Fruit fly (Drosophila melanogaster) whole organism, embryonic: ENCODE data around the gene CG7564.

Experiments
- Adf1 ChIP-seq: fragments of 200-800 bp; sonication (Bioruptor generic); IDR thresholded peaks from 2 replicates; pipeline ENCODE4 v1.3.6; 2022; ENCODE audit warnings: missing biosample characterization, missing genetic modification characterization
- Awh ChIP-seq: fragments of 200-800 bp; sonication (Bioruptor generic); IDR thresholded peaks from 2 replicates; pipeline ENCODE4, ENCODE4 v1.3.6; 2022; ENCODE audit warnings: missing biosample characterization, missing genetic modification characterization
- BEAF-32 ChIP-seq: fragments of 200-800 bp; sonication (Bioruptor generic); optimal IDR thresholded peaks from 3 replicates; lab custom pipeline; 2017; ENCODE audit warnings: missing biosample characterization, missing genetic modification characterization, mild to moderate bottlenecking, moderate library complexity, missing genetic modification reagents
- Bgb ChIP-seq: fragments of 200-800 bp; sonication (Bioruptor generic); IDR thresholded peaks from 2 replicates; pipeline ENCODE4 v1.3.6; 2022; ENCODE audit warnings: missing biosample characterization, missing genetic modification characterization; ENCODE audit not compliant: partially characterized antibody
- CG10209 ChIP-seq: fragments of 200-800 bp; sonication (Bioruptor generic); optimal IDR thresholded peaks from 3 replicates; lab custom pipeline; 2017; ENCODE audit warnings: missing biosample characterization, mild to moderate bottlenecking, missing genetic modification characterization, missing genetic modification reagents
- CG10543 ChIP-seq: fragments of 200-800 bp; sonication (Bioruptor generic); optimal IDR thresholded peaks from 3 replicates; lab custom pipeline; 2017; ENCODE audit warnings: missing biosample characterization, mild to moderate bottlenecking, missing genetic modification characterization, moderate library complexity
- CG11247 ChIP-seq: fragments of 200-800 bp; sonication (Bioruptor generic); IDR thresholded peaks from 2 replicates; pipeline ENCODE4 v1.3.6; 2022; ENCODE audit warnings: missing biosample characterization, missing genetic modification characterization
- CG11504 ChIP-seq: fragments of 200-800 bp; sonication (Bioruptor generic); optimal IDR thresholded peaks from 3 replicates; lab custom pipeline; 2019; ENCODE audit warnings: missing biosample characterization, mild to moderate bottlenecking, missing genetic modification characterization, moderate library complexity
- CG13296 ChIP-seq: fragments of 200-800 bp; sonication (Bioruptor generic); optimal IDR thresholded peaks from 3 replicates; lab custom pipeline; 2018; ENCODE audit warnings: missing biosample characterization, mild to moderate bottlenecking, missing genetic modification characterization
- CG1792 ChIP-seq: fragments of 200-800 bp; sonication (Bioruptor generic); optimal IDR thresholded peaks from 2 replicates; lab custom pipeline; 2016; ENCODE audit warnings: missing biosample characterization, missing genetic modification characterization
- CG18599 ChIP-seq: fragments of 200-800 bp; sonication (Bioruptor generic); optimal IDR thresholded peaks from 3 replicates; lab custom pipeline; 2017; ENCODE audit warnings: missing biosample characterization, missing genetic modification characterization, mild to moderate bottlenecking, moderate library complexity, missing genetic modification reagents
- CG2678 ChIP-seq: fragments of 200-800 bp; sonication (Bioruptor generic); optimal IDR thresholded peaks from 3 replicates; lab custom pipeline; 2019; ENCODE audit warnings: missing biosample characterization, mild to moderate bottlenecking, missing genetic modification characterization, moderate library complexity
- CG31365 ChIP-seq: fragments of 200-800 bp; sonication (Bioruptor generic); optimal IDR thresholded peaks from 2 replicates; lab custom pipeline; 2018; ENCODE audit warnings: missing biosample characterization, mild to moderate bottlenecking, missing genetic modification characterization
- CG34422 ChIP-seq: fragments of 200-800 bp; sonication (Bioruptor generic); IDR thresholded peaks from 3 replicates; pipeline ENCODE4 v1.3.6; 2022; ENCODE audit warnings: missing biosample characterization, missing genetic modification characterization
- CG4328 ChIP-seq: fragments of 200-800 bp; sonication (Bioruptor generic); optimal IDR thresholded peaks from 3 replicates; lab custom pipeline; 2017; ENCODE audit warnings: missing biosample characterization, missing genetic modification reagents, missing genetic modification characterization
- CG4360 ChIP-seq: fragments of 200-800 bp; sonication (Bioruptor generic); IDR thresholded peaks from 2 replicates; pipeline ENCODE4 v1.3.6; 2022; ENCODE audit warnings: missing biosample characterization, missing genetic modification characterization
- CG5953 ChIP-seq: fragments of 200-800 bp; sonication (Bioruptor generic); IDR thresholded peaks from 2 replicates; pipeline ENCODE4 v1.3.6; 2022; ENCODE audit warnings: missing biosample characterization, missing genetic modification characterization
- CG7963 ChIP-seq: fragments of 200-800 bp; sonication (Bioruptor generic); IDR thresholded peaks from 3 replicates; pipeline ENCODE4 v1.3.6; 2022; ENCODE audit warnings: missing biosample characterization, missing genetic modification characterization; ENCODE audit not compliant: partially characterized antibody
- CG8290 ChIP-seq, 3 experiments: fragments of 200-800 bp; sonication (Bioruptor generic); optimal IDR thresholded peaks; 2 replicates each; lab custom pipeline; 2016 to 2019; ENCODE audit warnings: missing biosample characterization in 3 of 3, missing genetic modification characterization in 3 of 3, mild to moderate bottlenecking in 2 of 3, moderate library complexity in 1 of 3
- H15 ChIP-seq: fragments of 200-800 bp; sonication (Bioruptor generic); IDR thresholded peaks from 3 replicates; pipeline ENCODE4 v1.3.6; 2022; ENCODE audit warnings: missing biosample characterization, missing genetic modification characterization
- HHEX ChIP-seq: fragments of 200-800 bp; sonication (Bioruptor generic); optimal IDR thresholded peaks from 3 replicates; lab custom pipeline; 2017; ENCODE audit warnings: missing biosample characterization, mild to moderate bottlenecking, missing genetic modification characterization, missing genetic modification reagents
- Lim3 ChIP-seq: fragments of 200-800 bp; sonication (Bioruptor generic); IDR thresholded peaks from 2 replicates; pipeline ENCODE4 v1.3.6; 2022; ENCODE audit warnings: missing biosample characterization, missing genetic modification characterization
- Mrtf ChIP-seq: fragments of 200-800 bp; sonication (Bioruptor generic); IDR thresholded peaks from 3 replicates; pipeline ENCODE4 v1.3.6; 2022; ENCODE audit warnings: missing biosample characterization, missing genetic modification characterization
- Spps ChIP-seq: fragments of 200-800 bp; sonication (Bioruptor generic); optimal IDR thresholded peaks from 2 replicates; lab custom pipeline; 2018; ENCODE audit warnings: missing biosample characterization, mild to moderate bottlenecking, missing genetic modification characterization
- ab ChIP-seq: fragments of 200-800 bp; sonication (Bioruptor generic); optimal IDR thresholded peaks from 2 replicates; lab custom pipeline; 2016; ENCODE audit warnings: missing biosample characterization, missing genetic modification characterization
- al ChIP-seq: fragments of 200-800 bp; sonication (Bioruptor generic); IDR thresholded peaks from 2 replicates; pipeline ENCODE4 v1.3.6; 2022; ENCODE audit warnings: missing biosample characterization, missing genetic modification characterization
- ap ChIP-seq: fragments of 200-800 bp; sonication (Bioruptor generic); IDR thresholded peaks from 2 replicates; pipeline ENCODE4 v1.3.6; 2022; ENCODE audit warnings: missing biosample characterization, missing genetic modification characterization
- ash1 ChIP-seq: fragments of 200-800 bp; sonication (Bioruptor generic); optimal IDR thresholded peaks from 2 replicates; lab custom pipeline; 2018; ENCODE audit warnings: missing biosample characterization, mild to moderate bottlenecking, missing genetic modification characterization
- ato ChIP-seq: fragments of 200-800 bp; sonication (Bioruptor generic); IDR thresholded peaks from 2 replicates; pipeline ENCODE4 v1.3.6; 2022; ENCODE audit warnings: missing biosample characterization, missing genetic modification characterization; ENCODE audit not compliant: partially characterized antibody
- bcd ChIP-seq: fragments of 200-800 bp; sonication (Bioruptor generic); optimal IDR thresholded peaks from 2 replicates; lab custom pipeline; 2017; ENCODE audit warnings: missing biosample characterization, mild to moderate bottlenecking, missing genetic modification characterization
- cg ChIP-seq: fragments of 200-800 bp; sonication (Bioruptor generic); optimal IDR thresholded peaks from 3 replicates; lab custom pipeline; 2019; ENCODE audit warnings: missing biosample characterization, mild to moderate bottlenecking, missing genetic modification characterization, moderate library complexity
- corto ChIP-seq: fragments of 200-800 bp; sonication (Bioruptor generic); optimal IDR thresholded peaks from 2 replicates; lab custom pipeline; 2016; ENCODE audit warnings: missing biosample characterization, mild to moderate bottlenecking, missing genetic modification characterization, moderate library complexity
- eve ChIP-seq, 2 experiments: fragments of >200 bp; optimal IDR thresholded peaks; 2 replicates each; lab custom pipeline; 2017; ENCODE audit warnings: missing biosample characterization in 2 of 2, missing genetic modification characterization in 2 of 2
- exex ChIP-seq: fragments of 200-800 bp; sonication (Bioruptor generic); optimal IDR thresholded peaks from 4 replicates; lab custom pipeline; 2018; ENCODE audit warnings: missing biosample characterization, mild to moderate bottlenecking, missing genetic modification characterization, moderate library complexity
- fd96Cb ChIP-seq: fragments of 200-800 bp; sonication (Bioruptor generic); optimal IDR thresholded peaks from 2 replicates; lab custom pipeline; 2018; ENCODE audit warnings: missing biosample characterization, mild to moderate bottlenecking, missing genetic modification characterization, moderate library complexity
- fu2 ChIP-seq: fragments of 200-800 bp; sonication (Bioruptor generic); optimal IDR thresholded peaks from 2 replicates; lab custom pipeline; 2016; ENCODE audit warnings: missing biosample characterization, missing genetic modification characterization
- hbn ChIP-seq: fragments of 200-800 bp; sonication (Bioruptor generic); IDR thresholded peaks from 2 replicates; pipeline ENCODE4 v1.3.6; 2022; ENCODE audit warnings: missing biosample characterization, missing genetic modification characterization; ENCODE audit not compliant: partially characterized antibody
- her ChIP-seq: fragments of 200-800 bp; sonication (Bioruptor generic); optimal IDR thresholded peaks from 2 replicates; lab custom pipeline; 2016; ENCODE audit warnings: missing biosample characterization, missing genetic modification characterization
- ken ChIP-seq: fragments of 200-800 bp; sonication (Bioruptor generic); IDR thresholded peaks from 3 replicates; pipeline ENCODE4 v1.3.6; 2022; ENCODE audit warnings: missing biosample characterization, missing genetic modification characterization
- lab ChIP-seq: fragments of 200-800 bp; sonication (Bioruptor generic); optimal IDR thresholded peaks from 3 replicates; lab custom pipeline; 2017; ENCODE audit warnings: missing biosample characterization, missing genetic modification characterization, mild to moderate bottlenecking, moderate library complexity, missing genetic modification reagents
- pita ChIP-seq: fragments of 200-800 bp; sonication (Bioruptor generic); optimal IDR thresholded peaks from 2 replicates; lab custom pipeline; 2017; ENCODE audit warnings: missing biosample characterization, mild to moderate bottlenecking, missing genetic modification characterization
- prd ChIP-seq, 3 experiments: fragments of >200 bp in 2 of 3; fragments of 200-800 bp in 1 of 3; sonication (Bioruptor generic) in 1 of 3; optimal IDR thresholded peaks in 2 of 3; IDR thresholded peaks in 1 of 3; 2 replicates in 2 of 3; 3 replicates in 1 of 3; pipeline versions ENCODE4 v1.3.6 to Lab custom; 2017 to 2022; ENCODE audit warnings: missing biosample characterization in 1 of 3, missing genetic modification characterization in 1 of 3
- ranshi ChIP-seq: fragments of 200-800 bp; sonication (Bioruptor generic); IDR thresholded peaks from 2 replicates; pipeline ENCODE4 v1.3.6; 2022; ENCODE audit warnings: missing biosample characterization, missing genetic modification characterization
- row ChIP-seq: fragments of 200-800 bp; sonication (Bioruptor generic); IDR thresholded peaks from 3 replicates; pipeline ENCODE4 v1.3.6; 2022; ENCODE audit warnings: missing biosample characterization, missing genetic modification characterization
- schlank ChIP-seq: fragments of 200-800 bp; sonication (Bioruptor generic); optimal IDR thresholded peaks from 2 replicates; lab custom pipeline; 2018; ENCODE audit warnings: missing biosample characterization, mild to moderate bottlenecking, missing genetic modification characterization
- sug ChIP-seq: fragments of 200-800 bp; optimal IDR thresholded peaks from 2 replicates; lab custom pipeline; 2019; ENCODE audit warnings: missing biosample characterization, mild to moderate bottlenecking, missing genetic modification characterization, moderate library complexity

CG7564 gene

DNA sequence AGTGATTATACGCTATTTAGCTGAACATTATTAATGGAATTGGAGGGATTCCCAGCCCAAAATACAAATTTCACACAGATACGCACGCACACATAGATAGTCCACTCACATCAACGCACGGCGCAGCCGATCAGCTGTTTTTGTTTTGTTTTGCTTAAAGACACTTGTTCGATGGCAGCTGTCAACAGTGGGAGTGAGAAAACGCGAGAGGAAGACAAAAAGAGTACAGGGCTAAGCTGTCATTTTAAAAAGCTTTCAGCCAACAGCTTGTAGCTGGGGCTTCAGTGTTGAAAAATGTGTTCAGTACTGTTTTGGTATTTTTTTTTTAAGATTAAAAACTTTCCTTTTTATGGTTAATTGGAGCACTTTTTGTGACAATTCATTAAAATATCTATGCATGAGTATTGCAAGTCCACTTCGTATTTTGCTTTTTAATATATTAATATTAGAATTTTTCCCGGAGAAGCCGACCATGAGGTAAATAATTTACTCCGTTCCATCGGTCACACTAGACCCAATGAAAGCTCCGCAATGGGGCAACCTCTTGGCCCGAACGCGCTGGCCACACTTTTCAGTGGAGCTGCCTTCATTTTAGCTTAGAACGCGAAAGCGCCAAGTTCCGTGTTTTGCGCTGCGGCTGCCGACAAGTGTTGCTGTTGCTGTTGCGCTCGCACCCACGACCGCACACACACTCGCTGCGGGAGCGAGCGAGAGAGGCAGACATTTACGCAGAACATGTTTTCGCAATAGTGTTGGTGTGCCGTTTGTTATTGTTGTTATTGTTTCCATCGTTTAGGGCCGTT is 19.0 kb downstream of the CG7564 start (continued):
- TF ChIP-seq Bgb (GFP tag; lab: Robert Waterston, UW), result peak; percentile 79
- peak; percentile 28 for TF ChIP-seq her
- peak; percentile 62 for TF ChIP-seq CG18599 (GFP tag; lab: Kevin White, UChicago)
- TF ChIP-seq CG10543, result peak; percentile 73
- TF ChIP-seq Adf1, result peak; percentile 56
- TF ChIP-seq al (GFP tag; lab: Robert Waterston, UW), result peak; percentile 10; the same call in 1 of the 2 replicates
- no peak for TF ChIP-seq CG11504 (tag; lab: Kevin White, UChicago)
- TF ChIP-seq ab, result no peak
- peak; percentile 10 for TF ChIP-seq HHEX
- peak; percentile 68 for TF ChIP-seq row (GFP tag; lab: Robert Waterston, UW)
- TF ChIP-seq Lim3, result no peak
- peak; percentile 31 for TF ChIP-seq BEAF-32
- TF ChIP-seq corto (GFP tag; lab: Kevin White, UChicago), result peak; percentile 67
- TF ChIP-seq cg (GFP tag; lab: Kevin White, UChicago), result peak; percentile 87
- TF ChIP-seq fd96Cb (tag; lab: Kevin White, UChicago), result peak; percentile 3
- TF ChIP-seq CG4360 (GFP tag; lab: Robert Waterston, UW), result peak; percentile 56
- peak; percentile 21 for TF ChIP-seq CG4328
- peak; percentile 45 for TF ChIP-seq hbn (GFP tag; lab: Robert Waterston, UW)
- peak; percentile 53 for TF ChIP-seq CG8290 (GFP tag; optimal IDR thresholded peaks at IDR 0.05; lab: Kevin White, UChicago)
- TF ChIP-seq CG8290 (tag; optimal IDR thresholded peaks at IDR 0.05; lab: Kevin White, UChicago), result peak in 1 of 2 experiments; percentile 90
- 0 out of 3 replicates have a peak, but pooled peaks have one; percentile 35 for TF ChIP-seq H15 (GFP tag; lab: Robert Waterston, UW)
- peak; percentile 79; the same call in 1 of the 3 replicates for TF ChIP-seq CG34422
- no peak for TF ChIP-seq prd (optimal IDR thresholded peaks at IDR 0.05; lab: Kevin White, UChicago)
- peak; percentile 45; the same call in 1 of the 3 replicates for TF ChIP-seq prd (GFP tag; IDR thresholded peaks at IDR 0.05; lab: Robert Waterston, UW)
- TF ChIP-seq ap, result no peak
- TF ChIP-seq CG5953, result 0 out of 2 replicates have a peak, but pooled peaks have one; percentile 32
- no peak for TF ChIP-seq CG11247 (GFP tag; lab: Robert Waterston, UW)
- peak; percentile 75 for TF ChIP-seq sug
- no peak for TF ChIP-seq CG1792 (GFP tag; lab: Kevin White, UChicago)
- TF ChIP-seq pita (GFP tag; lab: Kevin White, UChicago), result no peak
- TF ChIP-seq schlank (tag; lab: Kevin White, UChicago), result no peak
- no peak for TF ChIP-seq Mrtf (GFP tag; lab: Robert Waterston, UW)
- TF ChIP-seq CG7963, result no peak
- 0 out of 3 replicates have a peak, but pooled peaks have one; percentile 26 for TF ChIP-seq ken (GFP tag; lab: Robert Waterston, UW)
- TF ChIP-seq lab (GFP tag; lab: Kevin White, UChicago), result peak; percentile 81
- peak; percentile 45 for TF ChIP-seq ash1 (GFP tag; lab: Kevin White, UChicago)
- TF ChIP-seq CG2678 (tag; lab: Kevin White, UChicago), result peak; percentile 58
- TF ChIP-seq ranshi (GFP tag; lab: Robert Waterston, UW), result 0 out of 2 replicates have a peak, but pooled peaks have one; percentile 22
- TF ChIP-seq exex (tag; lab: Kevin White, UChicago), result peak; percentile 76
- no peak for TF ChIP-seq Spps
- TF ChIP-seq CG31365 (tag; lab: Kevin White, UChicago), result no peak
- TF ChIP-seq bcd, result peak; percentile 57
- TF ChIP-seq eve (GFP tag; optimal IDR thresholded peaks at IDR 0.05; lab: Kevin White, UChicago), result peak in 1 of 2 experiments; percentile 83
- TF ChIP-seq fu2 (GFP tag; lab: Kevin White, UChicago), result peak; percentile 30
- TF ChIP-seq ato (GFP tag; lab: Robert Waterston, UW), result 0 out of 2 replicates have a peak, but pooled peaks have one; percentile 13
- peak; percentile 33 for TF ChIP-seq CG13296 (GFP tag; lab: Kevin White, UChicago)
- peak; percentile 1 for TF ChIP-seq CG10209 (GFP tag; lab: Kevin White, UChicago)
- 0 out of 2 replicates have a peak, but pooled peaks have one; percentile 35 for TF ChIP-seq Awh (GFP tag; lab: Robert Waterston, UW)
